Fruit fly (Drosophila melanogaster) whole organism, embryonic: ENCODE data around the gene Sfp33A1.

Experiments used
- Bgb ChIP-seq: fragments of 200-800 bp; sonication (Bioruptor generic); IDR thresholded peaks from 2 replicates; pipeline ENCODE4 v1.3.6; 2022; ENCODE audit warnings: missing biosample characterization, missing genetic modification characterization; ENCODE audit not compliant: partially characterized antibody
- CG10462 ChIP-seq: fragments of 200-800 bp; sonication (Bioruptor generic); optimal IDR thresholded peaks from 2 replicates; lab custom pipeline; 2016; ENCODE audit warnings: missing biosample characterization, missing genetic modification characterization
- CG2712 ChIP-seq: fragments of 200-800 bp; optimal IDR thresholded peaks from 3 replicates; lab custom pipeline; 2019; ENCODE audit warnings: missing biosample characterization, mild to moderate bottlenecking, missing genetic modification characterization, moderate library complexity
- CG6272 ChIP-seq: fragments of 200-800 bp; sonication (Bioruptor generic); IDR thresholded peaks from 2 replicates; pipeline ENCODE4 v1.3.6; 2022; ENCODE audit warnings: missing biosample characterization, missing genetic modification characterization
- CG6813 ChIP-seq: fragments of 200-800 bp; sonication (Bioruptor generic); optimal IDR thresholded peaks from 2 replicates; lab custom pipeline; 2017; ENCODE audit warnings: missing biosample characterization, missing genetic modification characterization, mild to moderate bottlenecking, moderate library complexity, missing genetic modification reagents
- CG7786 ChIP-seq: fragments of 200-800 bp; sonication (Bioruptor generic); optimal IDR thresholded peaks from 2 replicates; lab custom pipeline; 2016; ENCODE audit warnings: missing biosample characterization, missing genetic modification characterization
- CG9817 ChIP-seq: fragments of 200-800 bp; sonication (Bioruptor generic); optimal IDR thresholded peaks from 2 replicates; lab custom pipeline; 2018; ENCODE audit warnings: missing biosample characterization, mild to moderate bottlenecking, missing genetic modification characterization, moderate library complexity
- CHES-1-like ChIP-seq: fragments of 200-800 bp; sonication (Bioruptor generic); optimal IDR thresholded peaks from 2 replicates; lab custom pipeline; 2016; ENCODE audit warnings: missing biosample characterization, missing genetic modification characterization
- Hr78 ChIP-seq, 2 experiments: fragments of 200-800 bp in 1 of 2; fragments of >200 bp in 1 of 2; sonication (Bioruptor generic) in 1 of 2; optimal IDR thresholded peaks; 2 replicates each; lab custom pipeline; 2017 to 2019; ENCODE audit warnings: missing biosample characterization in 2 of 2, missing genetic modification characterization in 2 of 2, mild to moderate bottlenecking in 1 of 2, moderate library complexity in 1 of 2
- Kr ChIP-seq: fragments of 200-800 bp; sonication (Bioruptor generic); optimal IDR thresholded peaks from 2 replicates; lab custom pipeline; 2017; ENCODE audit warnings: missing biosample characterization, mild to moderate bottlenecking, missing genetic modification characterization
- Pdp1 ChIP-seq, 2 experiments: fragments of 200-800 bp; sonication (Bioruptor generic); optimal IDR thresholded peaks; 3 replicates each; lab custom pipeline; 2016; ENCODE audit warnings: missing biosample characterization in 2 of 2, missing genetic modification characterization in 2 of 2, mild to moderate bottlenecking in 1 of 2, moderate library complexity in 1 of 2
- Ptx1 ChIP-seq: fragments of 200-800 bp; sonication (Bioruptor generic); IDR thresholded peaks from 2 replicates; pipeline ENCODE4 v1.3.6; 2022; ENCODE audit warnings: missing biosample characterization, missing genetic modification characterization
- h ChIP-seq: fragments of >200 bp; optimal IDR thresholded peaks from 2 replicates; lab custom pipeline; 2017
- lbe ChIP-seq: fragments of 200-800 bp; sonication (Bioruptor generic); optimal IDR thresholded peaks from 2 replicates; lab custom pipeline; 2016; ENCODE audit warnings: missing biosample characterization, mild to moderate bottlenecking, missing genetic modification characterization

- no peak for TF ChIP-seq CHES-1-like
- no peak for TF ChIP-seq lbe (GFP tag; lab: Kevin White, UChicago)
- no peak for TF ChIP-seq Bgb (GFP tag; lab: Robert Waterston, UW)
- no peak for TF ChIP-seq CG7786 (GFP tag; lab: Kevin White, UChicago)
- TF ChIP-seq Hr78 (GFP tag; optimal IDR thresholded peaks at IDR 0.05; lab: Kevin White, UChicago), result no peak
- TF ChIP-seq h, result no peak
- no peak for TF ChIP-seq CG10462 (GFP tag; lab: Kevin White, UChicago)
- TF ChIP-seq CG6813 (GFP tag; lab: Kevin White, UChicago), result no peak
- no peak for TF ChIP-seq Ptx1 (GFP tag; lab: Robert Waterston, UW)
- no peak for TF ChIP-seq CG6272
- no peak for TF ChIP-seq CG9817 (tag; lab: Kevin White, UChicago)
- TF ChIP-seq Kr, result no peak
- TF ChIP-seq Pdp1 (GFP tag; optimal IDR thresholded peaks at IDR 0.05; lab: Kevin White, UChicago), result no peak
- no peak for TF ChIP-seq CG2712 (tag; lab: Kevin White, UChicago)
These were observed 847 bp downstream of the Sfp33A1 start, which contains the start of gene CG42470 for dm6 chr2L:11753455-11753854.
